Worm (Caenorhabditis elegans): ENCODE data around the gene clc-19.

Gene clc-19

ce11 chrIII:835713-836278, 37.6 kb downstream of the clc-19 start (continued):
- TF ChIP-seq snu-23 (GFP tag; optimal IDR thresholded peaks at IDR 0.05) (peak; percentile 15), zag-1 (tag; optimal IDR thresholded peaks at IDR 0.05) (no peak), fos-1 (tag; optimal IDR thresholded peaks at IDR 0.05) (peak; percentile 4), egl-13 (tag; optimal IDR thresholded peaks at IDR 0.05) (peak; percentile 14), egl-27 (tag; optimal IDR thresholded peaks at IDR 0.05) (no peak), lin-15B (tag; optimal IDR thresholded peaks at IDR 0.05) (no peak), dpl-1 (GFP tag; optimal IDR thresholded peaks at IDR 0.05) (no peak), lin-14 (GFP tag; optimal IDR thresholded peaks at IDR 0.05) (peak; percentile 11), aly-2 (tag; optimal IDR thresholded peaks at IDR 0.05) (peak; percentile 34), elt-2 (tag; optimal IDR thresholded peaks at IDR 0.05) (peak; percentile 29), swsn-7 (tag; optimal IDR thresholded peaks at IDR 0.05) (peak; percentile 7), C16A3.4 (tag; optimal IDR thresholded peaks at IDR 0.05) (peak; percentile 23), ceh-8 (GFP tag; optimal IDR thresholded peaks at IDR 0.05) (peak; percentile 26), ceh-90 (tag; optimal IDR thresholded peaks at IDR 0.05) (no peak), nhr-20 (tag; optimal IDR thresholded peaks at IDR 0.05) (peak; percentile 31), tbx-2 (tag; optimal IDR thresholded peaks at IDR 0.05) (no peak), ces-1 (GFP tag; optimal IDR thresholded peaks at IDR 0.05) (no peak), Y116A8C.19 (tag; optimal IDR thresholded peaks at IDR 0.05; ENCODE audit: borderline replicate concordance) (no peak), sptf-1 (tag; optimal IDR thresholded peaks at IDR 0.05) (no peak), mef-2 (tag; optimal IDR thresholded peaks at IDR 0.05) (no peak), efl-1 (optimal IDR thresholded peaks at IDR 0.05) (peak; percentile 34 to 45), efl-1 (GFP tag; optimal IDR thresholded peaks at IDR 0.05 in 1 of 2) (no peak), hpl-2 (GFP tag; optimal IDR thresholded peaks at IDR 0.05) (no peak), ceh-88 (GFP tag; IDR thresholded peaks at IDR 0.05) (peak; percentile 73), nhr-71 (tag; optimal IDR thresholded peaks at IDR 0.05) (peak; percentile 75), tlp-1 (tag; optimal IDR thresholded peaks at IDR 0.05) (no peak), hlh-17 (GFP tag; optimal IDR thresholded peaks at IDR 0.05; ENCODE audit: borderline replicate concordance) (peak; percentile 84), unc-130 (tag; optimal IDR thresholded peaks at IDR 0.05) (no peak), unc-86 (tag; optimal IDR thresholded peaks at IDR 0.05) (peak; percentile 47), unc-98 (GFP tag; IDR thresholded peaks at IDR 0.05) (no peak), sox-4 (tag; optimal IDR thresholded peaks at IDR 0.05) (no peak), vab-15 (tag; optimal IDR thresholded peaks at IDR 0.05) (no peak), pax-3 (tag; optimal IDR thresholded peaks at IDR 0.05) (peak; percentile 71), xbp-1 (tag; optimal IDR thresholded peaks at IDR 0.05) (peak; percentile 18), snpc-4 (tag; optimal IDR thresholded peaks at IDR 0.05) (no peak), ceh-63 (GFP tag; optimal IDR thresholded peaks at IDR 0.05) (no peak), dsc-1 (tag; optimal IDR thresholded peaks at IDR 0.05) (peak; percentile 32), lsy-2 (tag; optimal IDR thresholded peaks at IDR 0.05) (peak; percentile 40 to 64)

- TF ChIP-seq jun-1 (tag; optimal IDR thresholded peaks at IDR 0.05) (no peak), nhr-77 (tag; optimal IDR thresholded peaks at IDR 0.05) (no peak), dsc-1 (tag; optimal IDR thresholded peaks at IDR 0.05) (peak; percentile 10), nhr-237 (tag; optimal IDR thresholded peaks at IDR 0.05) (no peak), ama-1 (optimal IDR thresholded peaks at IDR 0.05) (peak; percentile 22)
These were observed 38.2 kb downstream of the clc-19 start for ce11 chrIII:835208-835607.

- TF ChIP-seq nhr-85 (tag), result peak; percentile 64
- no peak for TF ChIP-seq unc-130 (tag; optimal IDR thresholded peaks at IDR 0.05)
- no peak for TF ChIP-seq nhr-77 (tag; optimal IDR thresholded peaks at IDR 0.05)
- TF ChIP-seq zip-4 (GFP tag; optimal IDR thresholded peaks at IDR 0.05), result peak; percentile 7
- peak; percentile 24 for TF ChIP-seq C34B4.2 (tag; optimal IDR thresholded peaks at IDR 0.05)
- TF ChIP-seq blmp-1 (tag; optimal IDR thresholded peaks at IDR 0.05), result no peak
- no peak for TF ChIP-seq C16A3.4 (tag; optimal IDR thresholded peaks at IDR 0.05)
- TF ChIP-seq ama-1 (optimal IDR thresholded peaks at IDR 0.05), result no peak
- TF ChIP-seq fos-1 (tag; optimal IDR thresholded peaks at IDR 0.05), result no peak
- no peak for TF ChIP-seq ztf-4 (tag; optimal IDR thresholded peaks at IDR 0.05)
- TF ChIP-seq mdl-1 (tag; optimal IDR thresholded peaks at IDR 0.05), result peak in 1 of 2 experiments; percentile 7
- TF ChIP-seq ceh-88 (GFP tag; IDR thresholded peaks at IDR 0.05), result no peak
- no peak for TF ChIP-seq zag-1 (tag; optimal IDR thresholded peaks at IDR 0.05)
- no peak for TF ChIP-seq grh-1 (GFP tag; IDR thresholded peaks at IDR 0.05)
- TF ChIP-seq sox-4 (tag; optimal IDR thresholded peaks at IDR 0.05), result no peak
- no peak for TF ChIP-seq sup-37 (GFP tag; optimal IDR thresholded peaks at IDR 0.05)
These were observed 38.9 kb downstream of the clc-19 start for ce11 chrIII:834443-834815.
